Worm (Caenorhabditis elegans): ENCODE data around the gene mks-2.

Gene mks-2

DNA sequence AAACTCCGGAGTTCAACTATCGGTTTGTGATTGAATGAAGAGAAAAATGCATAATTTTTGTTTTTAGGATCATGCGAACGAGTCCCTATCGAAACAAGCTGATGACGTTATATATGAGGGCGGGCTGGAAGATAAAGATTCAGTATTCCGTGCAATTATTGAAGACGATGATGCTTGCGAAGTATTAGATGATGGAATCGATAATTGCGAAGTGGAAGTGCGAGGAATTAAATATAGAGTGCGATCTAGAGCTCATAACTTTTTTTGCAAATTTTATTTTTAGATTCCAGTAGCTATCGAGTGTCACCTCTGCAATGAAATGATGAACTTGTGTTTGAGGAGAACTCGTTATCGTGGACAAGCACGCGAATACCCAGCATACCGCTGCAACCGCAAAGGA, 20.2 kb downstream of the mks-2 start:
- TF ChIP-seq ceh-24 (tag; optimal IDR thresholded peaks at IDR 0.05) (no peak), ceh-18 (tag; optimal IDR thresholded peaks at IDR 0.05) (no peak), madf-2 (tag; optimal IDR thresholded peaks at IDR 0.05) (no peak), zip-5 (tag; optimal IDR thresholded peaks at IDR 0.05) (no peak), ama-1 (optimal IDR thresholded peaks at IDR 0.05) (no peak), lim-6 (tag; optimal IDR thresholded peaks at IDR 0.05) (no peak), unc-55 (GFP tag; optimal IDR thresholded peaks at IDR 0.05) (no peak), ceh-9 (tag; optimal IDR thresholded peaks at IDR 0.05) (no peak), fax-1 (tag; optimal IDR thresholded peaks at IDR 0.05) (no peak), T23F11.4 (GFP tag; optimal IDR thresholded peaks at IDR 0.05) (no peak), pros-1 (tag; optimal IDR thresholded peaks at IDR 0.05) (no peak), hlh-6 (tag; optimal IDR thresholded peaks at IDR 0.05) (no peak), nhr-11 (tag; optimal IDR thresholded peaks at IDR 0.05) (no peak), unc-3 (GFP tag; conservative IDR thresholded peaks at IDR 0.05) (no peak), unc-3 (tag; optimal IDR thresholded peaks at IDR 0.05) (no peak), mec-3 (tag; optimal IDR thresholded peaks at IDR 0.05; ENCODE audit: borderline replicate concordance) (no peak), pha-4 (tag; optimal IDR thresholded peaks at IDR 0.05) (no peak), fkh-6 (tag; optimal IDR thresholded peaks at IDR 0.05) (no peak), sox-2 (GFP tag; IDR thresholded peaks at IDR 0.05) (no peak), ceh-22 (tag; optimal IDR thresholded peaks at IDR 0.05) (no peak)

DNA sequence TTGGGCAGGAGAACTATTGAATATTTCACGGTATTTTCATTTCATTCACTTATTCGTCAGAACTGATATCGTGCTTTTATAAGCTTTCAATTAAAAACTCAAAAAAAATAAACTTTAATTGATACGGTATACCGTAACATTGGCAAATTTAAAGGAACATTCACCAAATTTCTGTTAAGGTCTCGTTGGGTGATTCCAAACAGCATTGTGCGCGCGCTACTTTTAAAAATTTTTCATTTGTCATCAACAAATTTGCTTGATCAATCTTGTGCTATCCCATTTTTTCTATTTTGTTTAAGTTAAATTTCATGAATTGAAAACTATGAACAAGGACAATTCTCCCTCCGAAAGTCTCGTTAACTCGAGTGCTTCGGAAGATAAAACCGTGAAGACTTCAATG, 20.8 kb downstream of the mks-2 start, which contains the start of gene szy-4:
TSS of gene szy-4 (plus strand) at position 229 of the 400 bp plus-strand sequence.
- TF ChIP-seq F13H6.1 (tag; optimal IDR thresholded peaks at IDR 0.05) (no peak), C08G9.2 (tag; optimal IDR thresholded peaks at IDR 0.05) (no peak), hlh-30 (tag; optimal IDR thresholded peaks at IDR 0.05; ENCODE audit: insufficient read depth) (no peak), zip-5 (tag; optimal IDR thresholded peaks at IDR 0.05) (no peak), hlh-6 (tag; optimal IDR thresholded peaks at IDR 0.05) (no peak), pha-2 (tag; optimal IDR thresholded peaks at IDR 0.05) (no peak), ahr-1 (tag; optimal IDR thresholded peaks at IDR 0.05) (no peak), K02D7.2 (tag; optimal IDR thresholded peaks at IDR 0.05) (no peak), ceh-9 (tag; optimal IDR thresholded peaks at IDR 0.05) (no peak), ceh-18 (tag; optimal IDR thresholded peaks at IDR 0.05) (no peak), che-1 (tag; optimal IDR thresholded peaks at IDR 0.05) (no peak), ztf-16 (tag; optimal IDR thresholded peaks at IDR 0.05) (no peak), mec-3 (tag; optimal IDR thresholded peaks at IDR 0.05; ENCODE audit: borderline replicate concordance) (no peak), ceh-6 (GFP tag; optimal IDR thresholded peaks at IDR 0.05) (no peak), pha-4 (tag; optimal IDR thresholded peaks at IDR 0.05) (no peak), rnt-1 (tag; optimal IDR thresholded peaks at IDR 0.05) (no peak), C38D4.7 (GFP tag; optimal IDR thresholded peaks at IDR 0.05) (no peak)

DNA sequence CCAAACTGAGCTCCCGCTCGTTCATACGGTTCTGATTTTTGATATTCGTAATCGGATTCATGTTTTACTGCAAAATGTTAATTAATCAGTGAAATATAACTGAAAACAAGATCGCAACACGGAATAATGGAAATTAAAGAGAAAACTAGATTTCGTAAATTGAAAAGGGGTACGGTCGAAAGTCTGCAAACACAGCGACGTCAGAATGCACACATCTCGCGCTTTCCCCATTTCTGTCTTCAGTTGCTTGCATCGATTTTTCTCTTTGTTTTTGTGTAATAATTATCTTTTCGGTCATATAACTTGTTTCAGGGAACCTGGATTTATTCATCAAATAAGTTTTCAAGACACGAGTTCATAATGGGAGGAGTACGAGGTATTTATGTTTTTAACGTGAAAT, 22.4 kb downstream of the mks-2 start, which contains the start of the genes rbmx-2 and C30B5.2:
TSS of gene rbmx-2 (minus strand) at position 74 of the 400 bp plus-strand sequence.
TSS of gene C30B5.2 (plus strand) at position 306 of the 400 bp plus-strand sequence.
- peak; percentile 78 for TF ChIP-seq ceh-48 (tag; optimal IDR thresholded peaks at IDR 0.05)
- peak; percentile 10 for TF ChIP-seq tbx-2 (tag; optimal IDR thresholded peaks at IDR 0.05)
- TF ChIP-seq dve-1 (tag; optimal IDR thresholded peaks at IDR 0.05): peak; percentile 3
- TF ChIP-seq unc-86 (tag; optimal IDR thresholded peaks at IDR 0.05): no peak
- TF ChIP-seq unc-42 (tag; optimal IDR thresholded peaks at IDR 0.05): peak; percentile 86
- TF ChIP-seq sox-4 (tag; optimal IDR thresholded peaks at IDR 0.05): no peak
- peak; percentile 37 for TF ChIP-seq hlh-30 (tag; optimal IDR thresholded peaks at IDR 0.05; ENCODE audit: insufficient read depth)
- TF ChIP-seq ceh-31 (tag; optimal IDR thresholded peaks at IDR 0.05): peak; percentile 39
- TF ChIP-seq madf-2 (tag; optimal IDR thresholded peaks at IDR 0.05): no peak

DNA sequence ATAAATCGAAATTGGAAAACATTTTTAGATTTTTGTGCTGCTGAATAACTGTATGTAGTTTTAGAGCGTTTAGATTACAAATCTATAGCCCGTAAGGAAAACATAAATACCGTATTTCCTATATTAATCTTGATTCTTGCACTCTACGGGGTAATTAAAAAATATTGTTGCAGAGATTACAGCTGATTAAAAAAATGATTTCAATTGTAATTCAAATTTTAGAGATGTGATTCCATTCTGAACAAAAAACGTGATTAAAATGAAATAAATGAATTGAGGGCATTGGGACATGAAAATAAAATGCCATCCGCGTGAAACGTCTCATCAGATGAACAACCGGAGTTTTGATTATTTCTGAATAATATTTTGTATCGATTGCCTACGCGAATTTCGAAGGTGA, 26.8 kb downstream of the mks-2 start, which contains the start of gene cpb-2:
TSS of gene cpb-2 (plus strand) at position 301 of the 400 bp plus-strand sequence.
- TF ChIP-seq ceh-18 (tag; optimal IDR thresholded peaks at IDR 0.05) (no peak), ceh-6 (GFP tag; optimal IDR thresholded peaks at IDR 0.05) (no peak), elt-2 (tag; optimal IDR thresholded peaks at IDR 0.05) (no peak), ttx-3 (tag; optimal IDR thresholded peaks at IDR 0.05) (no peak), lim-6 (tag; optimal IDR thresholded peaks at IDR 0.05) (no peak), sox-2 (GFP tag; IDR thresholded peaks at IDR 0.05) (no peak), fax-1 (tag; optimal IDR thresholded peaks at IDR 0.05) (no peak), hlh-13 (GFP tag; optimal IDR thresholded peaks at IDR 0.05) (no peak), che-1 (tag; optimal IDR thresholded peaks at IDR 0.05) (no peak), ceh-2 (tag; optimal IDR thresholded peaks at IDR 0.05) (no peak), tbx-7 (tag; optimal IDR thresholded peaks at IDR 0.05) (no peak), lin-11 (tag; optimal IDR thresholded peaks at IDR 0.05) (no peak), ref-2 (tag; optimal IDR thresholded peaks at IDR 0.05) (no peak), ahr-1 (tag; optimal IDR thresholded peaks at IDR 0.05) (no peak), unc-42 (tag; optimal IDR thresholded peaks at IDR 0.05) (no peak), mec-3 (tag; optimal IDR thresholded peaks at IDR 0.05; ENCODE audit: borderline replicate concordance) (no peak), odd-2 (tag; optimal IDR thresholded peaks at IDR 0.05) (no peak), ceh-30 (tag; optimal IDR thresholded peaks at IDR 0.05) (no peak)
